Fruit fly (Drosophila melanogaster) whole organism, wandering third instar larva: Measurements from ENCODE around the gene RpS14a.
A peak's percentile ranks its signal among the peaks of the same experiment; 100 is the strongest.

Experiments used
- Dfd ChIP-seq: fragments of >200 bp; optimal IDR thresholded peaks from 2 replicates; lab custom pipeline; 2017; ENCODE audit warnings: missing biosample characterization, missing genetic modification characterization
- Rel ChIP-seq, 2 experiments: fragments of 200-800 bp; sonication (Bioruptor generic) in 1 of 2; optimal IDR thresholded peaks; 2 replicates in 1 of 2; 3 replicates in 1 of 2; lab custom pipeline; 2016 to 2019; ENCODE audit warnings: mild to moderate bottlenecking in 2 of 2, missing biosample characterization in 2 of 2, missing genetic modification characterization in 2 of 2, moderate library complexity in 1 of 2
- dmrt93B ChIP-seq: fragments of 200-800 bp; sonication (Bioruptor generic); optimal IDR thresholded peaks from 2 replicates; lab custom pipeline; 2018; ENCODE audit warnings: missing biosample characterization, mild to moderate bottlenecking, missing genetic modification characterization

DNA sequence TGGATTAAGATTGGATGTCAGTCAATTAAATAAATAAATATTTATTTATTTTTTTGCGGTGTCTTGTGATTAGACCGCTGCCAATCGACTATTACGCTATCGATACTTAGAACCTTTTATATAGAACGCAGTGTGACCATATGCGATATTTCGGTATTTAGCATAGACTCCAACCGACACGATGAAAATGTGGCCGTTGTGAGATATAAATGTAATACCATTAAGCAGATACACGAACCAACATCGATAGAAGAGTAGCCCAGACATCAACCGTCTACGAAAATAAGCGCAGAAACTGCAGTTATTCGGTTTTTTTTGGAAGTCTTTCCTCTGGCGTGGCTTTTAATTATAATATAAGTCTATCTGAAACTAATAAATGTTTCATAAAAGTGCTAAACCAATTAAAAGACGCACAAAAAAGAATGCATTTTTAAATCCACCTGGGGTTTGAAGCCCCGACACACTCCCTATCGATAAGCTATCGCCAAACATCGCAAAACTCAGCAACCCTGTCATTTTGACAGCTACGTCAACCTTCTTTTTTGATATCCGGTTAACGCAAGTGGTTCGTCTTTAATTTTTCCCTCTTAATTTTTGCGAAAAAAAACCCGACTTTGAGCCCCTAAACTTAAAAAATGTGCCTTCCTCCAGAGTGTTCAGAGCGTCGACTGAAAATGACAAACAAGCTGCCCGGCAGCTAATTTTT is at the start of gene RpS14a, which contains the start of gene Dhdds:
- TF ChIP-seq Rel (GFP tag; optimal IDR thresholded peaks at IDR 0.05; lab: Kevin White, UChicago): no peak
- peak; percentile 0 for TF ChIP-seq Rel (tag; optimal IDR thresholded peaks at IDR 0.05; lab: Kevin White, UChicago)
- peak; percentile 81 for TF ChIP-seq dmrt93B (GFP tag; lab: Kevin White, UChicago)
- TF ChIP-seq Dfd: no peak
